Worm (Caenorhabditis elegans): ENCODE results near the gene tig-3.

- TF ChIP-seq ceh-82 (tag; optimal IDR thresholded peaks at IDR 0.05) (no peak), skn-1 (tag; optimal IDR thresholded peaks at IDR 0.05) (no peak), daf-12 (tag; optimal IDR thresholded peaks at IDR 0.05) (no peak), pqm-1 (tag; optimal IDR thresholded peaks at IDR 0.05) (no peak), R02D3.7 (tag; optimal IDR thresholded peaks at IDR 0.05) (no peak), nhr-77 (tag; optimal IDR thresholded peaks at IDR 0.05) (no peak), nhr-12 (tag; optimal IDR thresholded peaks at IDR 0.05) (no peak), fos-1 (tag; optimal IDR thresholded peaks at IDR 0.05) (no peak), snpc-4 (tag; optimal IDR thresholded peaks at IDR 0.05) (no peak), tbx-2 (tag; optimal IDR thresholded peaks at IDR 0.05) (no peak), ztf-11 (tag; optimal IDR thresholded peaks at IDR 0.05) (no peak), ama-1 (optimal IDR thresholded peaks at IDR 0.05) (no peak), nhr-237 (tag; optimal IDR thresholded peaks at IDR 0.05) (no peak)
These were observed 21.4 kb upstream of the tig-3 start for ce11 chrII:15272962-15273361.
